Worm (Caenorhabditis elegans): ENCODE results near the gene ufl-1.

DNA sequence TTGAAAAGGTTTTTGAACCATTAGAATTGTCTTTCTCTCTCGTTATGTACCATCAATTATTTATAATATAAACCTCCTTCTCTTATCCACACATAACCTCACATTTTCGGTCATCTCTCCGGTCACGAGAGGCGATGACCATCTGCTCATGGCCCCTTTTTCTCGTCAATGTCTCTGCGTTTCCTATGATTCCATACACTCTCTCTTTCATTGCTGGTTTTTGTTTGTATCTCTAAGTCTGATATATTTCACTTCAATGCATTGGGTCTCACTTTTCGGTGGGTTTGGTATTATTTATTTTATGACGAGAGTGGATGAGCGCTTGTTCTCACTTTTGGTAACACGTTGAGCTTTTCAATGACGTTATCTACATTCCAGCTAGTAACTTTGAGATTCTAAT, 13.7 kb downstream of the ufl-1 start:
- TF ChIP-seq daf-12 (tag; optimal IDR thresholded peaks at IDR 0.05) (no peak), zip-11 (GFP tag; IDR thresholded peaks at IDR 0.05) (no peak), zag-1 (tag; optimal IDR thresholded peaks at IDR 0.05) (no peak), skn-1 (tag; optimal IDR thresholded peaks at IDR 0.05) (no peak), ZK546.5 (tag; optimal IDR thresholded peaks at IDR 0.05) (no peak), dve-1 (tag; optimal IDR thresholded peaks at IDR 0.05; ENCODE audit: insufficient read depth) (peak; percentile 50), pha-4 (GFP tag; IDR thresholded peaks at IDR 0.05) (no peak), pha-4 (tag; optimal IDR thresholded peaks at IDR 0.05) (peak; percentile 8), mep-1 (tag; optimal IDR thresholded peaks at IDR 0.05) (peak; percentile 71), pqm-1 (tag; optimal IDR thresholded peaks at IDR 0.05) (no peak), jun-1 (tag; optimal IDR thresholded peaks at IDR 0.05) (no peak), unc-39 (tag; optimal IDR thresholded peaks at IDR 0.05) (no peak), mdl-1 (tag; optimal IDR thresholded peaks at IDR 0.05) (peak; percentile 13 to 74), tra-1 (GFP tag; IDR thresholded peaks at IDR 0.05) (peak; percentile 42; the same call in 1 of the 2 replicates)
